Worm (Caenorhabditis elegans) whole organism, mixed stage, embryonic: ENCODE results near the gene K08F9.1.

ENCODE experiments used
- M03D4.4 ChIP-seq: sonication (generic microtip); optimal IDR thresholded peaks from 2 replicates; lab custom pipeline; 2017; ENCODE audit warnings: mild to moderate bottlenecking, missing genetic modification characterization, missing compliant biosample characterization
- bed-3 ChIP-seq: fragments of 200-800 bp; sonication (Bioruptor generic); optimal IDR thresholded peaks from 3 replicates; lab custom pipeline; 2018; ENCODE audit warnings: mild to moderate bottlenecking, missing genetic modification characterization, moderate library complexity, missing compliant biosample characterization
- ceh-39 ChIP-seq: fragments of 150-350 bp; optimal IDR thresholded peaks from 2 replicates; lab custom pipeline; 2014; ENCODE audit warnings: missing biosample characterization, missing genetic modification characterization
- ceh-43 ChIP-seq: fragments of 200-800 bp; sonication (Bioruptor generic); optimal IDR thresholded peaks from 2 replicates; lab custom pipeline; 2018; ENCODE audit warnings: mild to moderate bottlenecking, missing genetic modification characterization, moderate library complexity, missing compliant biosample characterization
- ceh-83 ChIP-seq: fragments of 200-800 bp; sonication (Bioruptor generic); optimal IDR thresholded peaks from 2 replicates; lab custom pipeline; 2018; ENCODE audit warnings: mild to moderate bottlenecking, missing genetic modification characterization, missing compliant biosample characterization
- ces-1 ChIP-seq: fragments of 150-350 bp; optimal IDR thresholded peaks from 2 replicates; lab custom pipeline; 2014; ENCODE audit warnings: missing biosample characterization, missing genetic modification reagents, missing genetic modification characterization
- cnd-1 ChIP-seq: fragments of 200-800 bp; sonication (Bioruptor generic); optimal IDR thresholded peaks from 2 replicates; lab custom pipeline; 2018; ENCODE audit warnings: mild to moderate bottlenecking, missing genetic modification characterization, missing compliant biosample characterization
- drap-1 ChIP-seq: fragments of 200-800 bp; sonication (Bioruptor generic); optimal IDR thresholded peaks from 3 replicates; lab custom pipeline; 2018; ENCODE audit warnings: mild to moderate bottlenecking, missing genetic modification characterization, missing compliant biosample characterization
- elt-1 ChIP-seq: sonication (generic microtip); optimal IDR thresholded peaks from 2 replicates; lab custom pipeline; 2017; ENCODE audit warnings: missing genetic modification characterization, mild to moderate bottlenecking, missing compliant biosample characterization, antibody characterized with exemption, moderate library complexity, borderline replicate concordance; ENCODE audit not compliant: insufficient read depth
- elt-3 ChIP-seq: fragments of 150-350 bp; optimal IDR thresholded peaks from 2 replicates; lab custom pipeline; 2014; ENCODE audit warnings: missing biosample characterization, missing genetic modification characterization
- flh-1 ChIP-seq: fragments of 200-800 bp; sonication (Bioruptor generic); optimal IDR thresholded peaks from 2 replicates; lab custom pipeline; 2018; ENCODE audit warnings: mild to moderate bottlenecking, missing genetic modification characterization, moderate library complexity, missing compliant biosample characterization
- ham-2 ChIP-seq: fragments of 200-800 bp; sonication (Bioruptor generic); optimal IDR thresholded peaks from 2 replicates; lab custom pipeline; 2018; ENCODE audit warnings: mild to moderate bottlenecking, missing genetic modification characterization, missing compliant biosample characterization
- hlh-1 ChIP-seq: fragments of 150-350 bp; optimal IDR thresholded peaks from 2 replicates; lab custom pipeline; 2014; ENCODE audit warnings: missing biosample characterization, missing genetic modification reagents, missing genetic modification characterization
- lin-13 ChIP-seq: fragments of 150-350 bp; optimal IDR thresholded peaks from 2 replicates; lab custom pipeline; 2014; ENCODE audit warnings: missing biosample characterization, missing genetic modification characterization
- lin-32 ChIP-seq: fragments of 200-800 bp; sonication (Bioruptor generic); optimal IDR thresholded peaks from 2 replicates; lab custom pipeline; 2018; ENCODE audit warnings: mild to moderate bottlenecking, missing genetic modification characterization, missing compliant biosample characterization
- lsy-2 ChIP-seq: fragments of 150-350 bp; optimal IDR thresholded peaks from 2 replicates; lab custom pipeline; 2014; ENCODE audit warnings: missing biosample characterization, missing genetic modification characterization
- mep-1 ChIP-seq: fragments of 150-350 bp; optimal IDR thresholded peaks from 2 replicates; lab custom pipeline; 2017; ENCODE audit warnings: missing biosample characterization, missing genetic modification reagents, missing genetic modification characterization, inconsistent platforms
- mls-2 ChIP-seq: sonication (generic microtip); optimal IDR thresholded peaks from 2 replicates; lab custom pipeline; 2016; ENCODE audit warnings: mild to moderate bottlenecking, missing genetic modification characterization, moderate library complexity, missing compliant biosample characterization
- nhr-12 ChIP-seq: fragments of 150-350 bp; optimal IDR thresholded peaks from 2 replicates; lab custom pipeline; 2014; ENCODE audit warnings: missing biosample characterization, missing genetic modification characterization
- nhr-2 ChIP-seq: fragments of 150-350 bp; optimal IDR thresholded peaks from 2 replicates; lab custom pipeline; 2014; ENCODE audit warnings: missing biosample characterization, missing genetic modification characterization
- nhr-237 ChIP-seq: fragments of 150-350 bp; optimal IDR thresholded peaks from 2 replicates; lab custom pipeline; 2014; ENCODE audit warnings: missing biosample characterization, missing genetic modification characterization
- nhr-28 ChIP-seq: fragments of 150-350 bp; optimal IDR thresholded peaks from 2 replicates; lab custom pipeline; 2014; ENCODE audit warnings: missing biosample characterization, missing genetic modification characterization
- nhr-76 ChIP-seq: sonication (generic microtip); optimal IDR thresholded peaks from 2 replicates; lab custom pipeline; 2017; ENCODE audit warnings: missing biosample characterization, missing genetic modification characterization
- pha-4 ChIP-seq: fragments of 150-350 bp; optimal IDR thresholded peaks from 2 replicates; lab custom pipeline; 2018; ENCODE audit warnings: missing biosample characterization, missing genetic modification reagents, missing genetic modification characterization
- sem-2 ChIP-seq: fragments of 200-800 bp; sonication (Bioruptor generic); optimal IDR thresholded peaks from 2 replicates; lab custom pipeline; 2018; ENCODE audit warnings: mild to moderate bottlenecking, missing genetic modification characterization, missing compliant biosample characterization
- sptf-1 ChIP-seq: sonication (generic microtip); optimal IDR thresholded peaks from 2 replicates; lab custom pipeline; 2017; ENCODE audit warnings: mild to moderate bottlenecking, missing genetic modification characterization, moderate library complexity, missing compliant biosample characterization
- tbx-8 ChIP-seq: fragments of 200-800 bp; sonication (Bioruptor generic); optimal IDR thresholded peaks from 2 replicates; lab custom pipeline; 2018; ENCODE audit warnings: mild to moderate bottlenecking, missing genetic modification characterization, moderate library complexity, missing compliant biosample characterization
- unc-120 ChIP-seq: sonication (generic microtip); optimal IDR thresholded peaks from 2 replicates; lab custom pipeline; 2017; ENCODE audit warnings: missing genetic modification characterization, missing compliant biosample characterization; ENCODE audit not compliant: poor library complexity, severe bottlenecking
- unc-39 ChIP-seq: fragments of 150-350 bp; optimal IDR thresholded peaks from 2 replicates; lab custom pipeline; 2014; ENCODE audit warnings: missing biosample characterization, missing genetic modification characterization
- unc-62 ChIP-seq: fragments of 150-350 bp; optimal IDR thresholded peaks from 2 replicates; lab custom pipeline; 2014; ENCODE audit warnings: missing biosample characterization, missing genetic modification reagents, missing genetic modification characterization
- zip-8 ChIP-seq: fragments of 150-350 bp; optimal IDR thresholded peaks from 2 replicates; lab custom pipeline; 2014; ENCODE audit warnings: missing biosample characterization, missing genetic modification characterization
- ztf-11 ChIP-seq: fragments of 150-350 bp; optimal IDR thresholded peaks from 2 replicates; lab custom pipeline; 2014; ENCODE audit warnings: missing biosample characterization, missing genetic modification characterization

Gene K08F9.1

DNA sequence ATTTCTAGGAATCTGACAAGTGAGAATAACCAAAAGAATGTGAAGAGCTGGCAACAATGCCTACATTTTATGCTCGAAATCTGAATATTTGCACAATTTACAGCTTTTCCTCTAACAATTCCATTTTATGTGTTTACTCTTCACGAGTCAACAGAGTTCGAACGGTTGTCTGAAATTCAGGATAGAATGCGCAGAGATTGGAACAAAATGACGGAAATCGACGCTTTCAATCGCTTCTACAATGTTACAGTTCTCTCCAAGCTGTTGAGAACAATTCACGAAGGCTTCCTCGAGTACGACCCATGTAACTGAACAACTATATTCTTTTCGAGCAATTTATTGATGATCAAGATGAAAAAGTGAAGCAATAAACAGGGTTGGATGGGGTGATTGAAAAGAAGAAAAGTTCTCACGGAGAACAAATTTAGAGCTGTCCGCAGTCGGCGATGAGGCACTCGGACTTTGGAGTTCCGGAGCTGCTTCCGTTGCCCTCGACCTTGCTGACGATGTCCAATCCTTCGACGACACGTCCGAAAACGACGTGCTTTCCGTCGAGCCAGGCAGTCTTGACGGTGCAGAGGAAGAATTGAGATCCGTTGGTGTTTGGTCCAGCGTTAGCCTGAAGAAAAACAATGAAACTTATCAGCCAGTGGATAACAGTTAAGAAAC lies 43.2 kb upstream of the K08F9.1 start, which contains the start of gene Y75B12B.3:
TSS of gene Y75B12B.3 (minus strand) at position 21 of the 669 bp plus-strand sequence.
- TF ChIP-seq nhr-28 (tag; lab: Kevin White, UChicago) (no peak), nhr-76 (tag; lab: Kevin White, UChicago) (no peak), mls-2 (no peak), cnd-1 (tag; lab: Kevin White, UChicago) (no peak), drap-1 (no peak), ces-1 (GFP tag; lab: Kevin White, UChicago) (no peak)

DNA sequence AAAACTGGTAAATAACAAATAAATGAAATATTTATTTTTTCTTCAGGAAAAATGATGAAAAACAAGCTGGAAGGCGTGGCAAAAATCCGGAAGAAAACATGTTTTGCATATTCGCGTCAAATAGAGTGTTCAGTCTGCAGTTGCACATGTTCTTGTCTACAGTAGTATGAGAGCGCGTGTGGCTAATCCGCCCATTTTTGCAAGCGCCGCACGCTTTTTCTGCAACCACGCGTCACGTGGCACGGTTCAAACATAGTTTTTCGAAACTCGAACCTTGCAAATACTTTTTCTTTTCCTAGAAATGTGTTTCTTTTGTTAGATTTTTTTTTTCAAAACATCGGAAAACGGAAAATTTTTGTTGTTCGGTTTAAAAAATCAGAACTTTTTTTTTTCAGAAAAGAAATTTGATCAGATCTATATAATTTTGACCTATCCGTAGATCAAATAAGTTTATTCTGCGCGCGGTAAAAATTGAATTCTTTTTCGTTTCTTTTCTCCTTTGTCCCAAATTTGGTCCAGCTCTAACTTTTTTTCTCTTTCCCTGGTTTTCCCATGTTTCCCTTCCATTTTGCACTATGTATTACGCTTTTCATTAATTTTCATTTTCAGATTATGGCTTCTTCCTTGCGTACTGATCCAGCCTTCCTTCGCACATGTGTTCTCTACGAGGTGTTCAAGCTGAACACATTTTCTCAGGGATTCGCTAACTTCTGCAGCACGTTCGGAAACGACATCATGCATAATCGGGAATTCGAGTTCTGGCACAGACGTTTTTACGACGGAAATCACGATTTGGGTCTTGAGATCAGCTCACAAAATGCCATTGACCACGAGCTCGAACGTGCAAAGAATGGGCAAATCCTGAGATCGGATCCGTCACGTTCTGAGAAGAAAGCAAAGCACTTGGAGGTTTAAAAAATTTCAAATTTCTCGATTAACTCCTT lies 41.2 kb upstream of the K08F9.1 start, which contains the start of gene Y75B12B.1:
TSS of gene Y75B12B.1 (plus strand) at position 603 of the 944 bp plus-strand sequence.
- TF ChIP-seq drap-1 (no peak), bed-3 (no peak), lin-32 (no peak)
- TF ChIP-seq, all 35 proteins: peak for 0

DNA sequence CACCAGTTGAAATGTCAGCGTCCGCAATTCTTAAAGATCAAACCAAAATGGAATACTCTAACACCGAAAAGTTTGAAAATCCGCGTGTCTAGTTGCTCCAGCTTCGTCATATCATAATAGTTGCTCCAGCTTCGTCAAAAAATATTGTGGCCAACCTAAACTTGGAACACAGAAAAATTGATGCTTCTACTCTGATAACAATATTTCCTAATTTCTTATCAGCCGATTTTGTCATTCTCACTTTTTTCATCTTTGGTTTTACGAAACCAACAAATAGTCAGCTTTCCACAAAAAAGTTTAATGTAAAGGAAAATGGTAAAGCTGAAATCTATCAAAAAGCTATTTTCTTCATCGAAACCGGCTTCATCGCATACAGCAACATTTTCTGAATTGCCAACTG lies 39.2 kb upstream of the K08F9.1 start, which contains the start of gene fbxa-84:
TSS of gene fbxa-84 (plus strand) at position 34 of the 400 bp plus-strand sequence.
- no peak for TF ChIP-seq ceh-39 (tag; lab: Kevin White, UChicago)
- TF ChIP-seq flh-1 (GFP tag; lab: Kevin White, UChicago), result no peak
- TF ChIP-seq sptf-1 (tag; lab: Kevin White, UChicago), result no peak
- no peak for TF ChIP-seq zip-8
- no peak for TF ChIP-seq sem-2
- no peak for TF ChIP-seq ham-2 (GFP tag; lab: Kevin White, UChicago)
- TF ChIP-seq lin-13 (tag; lab: Kevin White, UChicago), result no peak
- no peak for TF ChIP-seq ceh-43 (GFP tag; lab: Kevin White, UChicago)
- no peak for TF ChIP-seq lin-32
- no peak for TF ChIP-seq ceh-83 (GFP tag; lab: Kevin White, UChicago)
- TF ChIP-seq unc-120 (tag; lab: Kevin White, UChicago), result no peak
- no peak for TF ChIP-seq nhr-12 (tag; lab: Kevin White, UChicago)
- no peak for TF ChIP-seq nhr-76 (tag; lab: Kevin White, UChicago)
- no peak for TF ChIP-seq unc-62 (GFP tag; lab: Kevin White, UChicago)
- no peak for TF ChIP-seq nhr-237
- no peak for TF ChIP-seq drap-1
- TF ChIP-seq pha-4 (tag; lab: Kevin White, UChicago), result no peak
- no peak for TF ChIP-seq nhr-28 (tag; lab: Kevin White, UChicago)
- TF ChIP-seq ces-1 (GFP tag; lab: Kevin White, UChicago), result no peak

DNA sequence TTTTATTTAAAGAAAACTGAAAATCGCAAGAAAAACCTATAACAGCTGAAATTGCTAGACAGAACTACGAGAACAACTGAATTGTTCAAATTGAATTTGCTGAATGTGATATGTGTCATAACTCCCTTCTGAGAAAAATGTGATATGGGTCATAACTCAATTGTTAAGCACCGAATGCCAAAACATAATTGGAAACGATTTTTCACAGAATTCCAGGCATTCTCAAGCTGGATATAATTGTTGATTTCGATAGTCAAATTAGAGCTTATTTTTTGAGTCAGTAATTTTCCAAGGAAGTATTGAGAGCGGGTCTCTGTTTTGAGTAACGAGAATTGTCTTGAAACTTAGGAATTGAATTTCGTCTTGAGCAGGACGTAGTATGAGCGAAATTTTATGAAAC lies 38.7 kb upstream of the K08F9.1 start:
- TF ChIP-seq bed-3, result no peak
- TF ChIP-seq elt-3, result no peak
- TF ChIP-seq nhr-2 (tag; lab: Kevin White, UChicago), result no peak
- no peak for TF ChIP-seq ces-1 (GFP tag; lab: Kevin White, UChicago)
- TF ChIP-seq elt-1 (tag; lab: Kevin White, UChicago), result no peak
- TF ChIP-seq ceh-83 (GFP tag; lab: Kevin White, UChicago), result no peak
- no peak for TF ChIP-seq cnd-1 (tag; lab: Kevin White, UChicago)
- TF ChIP-seq unc-120 (tag; lab: Kevin White, UChicago), result no peak
- no peak for TF ChIP-seq unc-39
- no peak for TF ChIP-seq nhr-237
- TF ChIP-seq lin-32, result no peak
- TF ChIP-seq nhr-28 (tag; lab: Kevin White, UChicago), result no peak
- TF ChIP-seq pha-4 (tag; lab: Kevin White, UChicago), result no peak
- no peak for TF ChIP-seq ceh-39 (tag; lab: Kevin White, UChicago)
- no peak for TF ChIP-seq mep-1 (tag; lab: Kevin White, UChicago)
- TF ChIP-seq flh-1 (GFP tag; lab: Kevin White, UChicago), result no peak
- TF ChIP-seq mls-2, result no peak
- TF ChIP-seq lsy-2 (tag; lab: Kevin White, UChicago), result no peak
- TF ChIP-seq ceh-43 (GFP tag; lab: Kevin White, UChicago), result no peak

DNA sequence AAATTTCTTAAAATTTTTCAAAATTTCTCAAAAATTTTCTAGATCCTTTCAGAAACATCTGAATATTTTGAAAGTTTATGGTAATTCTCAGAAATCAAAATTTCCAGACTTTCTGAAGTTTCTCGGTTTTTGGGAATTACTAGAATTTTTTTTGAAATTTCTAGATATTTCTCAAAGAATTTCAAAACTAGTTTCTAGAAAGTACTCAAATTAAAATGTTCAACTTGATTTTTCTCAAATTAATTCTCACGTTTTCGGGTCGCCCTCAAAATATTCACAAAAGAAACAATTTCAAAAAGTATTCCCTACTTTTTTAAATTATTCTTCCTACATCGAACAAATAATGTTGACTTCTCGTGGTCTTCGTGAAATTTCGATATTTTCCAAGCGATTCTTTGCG lies 36.6 kb upstream of the K08F9.1 start, which contains the start of gene T09F5.10:
TSS of gene T09F5.10 (plus strand) at position 301 of the 400 bp plus-strand sequence.
- TF ChIP-seq mls-2 (no peak), hlh-1 (no peak), ceh-39 (tag; lab: Kevin White, UChicago) (no peak), ztf-11 (tag; lab: Kevin White, UChicago) (no peak), ces-1 (GFP tag; lab: Kevin White, UChicago) (no peak), M03D4.4 (tag; lab: Kevin White, UChicago) (no peak), sptf-1 (tag; lab: Kevin White, UChicago) (no peak), drap-1 (no peak), flh-1 (GFP tag; lab: Kevin White, UChicago) (no peak), tbx-8 (GFP tag; lab: Kevin White, UChicago) (no peak)
- TF ChIP-seq, all 35 proteins: peak for 0
